Fruit fly (Drosophila melanogaster) whole organism, embryonic: Measurements from ENCODE around the gene grnd.

Experiments
- Ada2b ChIP-seq: fragments of 200-800 bp; sonication (Bioruptor generic); IDR thresholded peaks from 2 replicates; pipeline ENCODE4 v1.3.6; 2022; ENCODE audit warnings: missing biosample characterization, missing genetic modification characterization
- Adf1 ChIP-seq: fragments of 200-800 bp; sonication (Bioruptor generic); IDR thresholded peaks from 2 replicates; pipeline ENCODE4 v1.3.6; 2022; ENCODE audit warnings: missing biosample characterization, missing genetic modification characterization
- Atf3 ChIP-seq: fragments of 200-800 bp; sonication (Bioruptor generic); optimal IDR thresholded peaks from 3 replicates; lab custom pipeline; 2016; ENCODE audit warnings: missing biosample characterization, missing genetic modification characterization
- CG10431 ChIP-seq: fragments of 200-800 bp; sonication (Bioruptor generic); optimal IDR thresholded peaks from 3 replicates; lab custom pipeline; 2018; ENCODE audit warnings: missing biosample characterization, mild to moderate bottlenecking, missing genetic modification characterization
- CG10654 ChIP-seq: fragments of 200-800 bp; sonication (Bioruptor generic); optimal IDR thresholded peaks from 2 replicates; lab custom pipeline; 2016; ENCODE audit warnings: missing biosample characterization, missing genetic modification characterization
- CG11695 ChIP-seq: fragments of 200-800 bp; sonication (Bioruptor generic); IDR thresholded peaks from 3 replicates; pipeline ENCODE4 v1.3.6; 2022; ENCODE audit warnings: missing biosample characterization, missing genetic modification characterization
- CG13287 ChIP-seq: fragments of 200-800 bp; sonication (Bioruptor generic); IDR thresholded peaks from 2 replicates; pipeline ENCODE4 v1.3.6; 2022; ENCODE audit warnings: missing biosample characterization, missing genetic modification characterization; ENCODE audit not compliant: partially characterized antibody
- CG14710 ChIP-seq: fragments of 200-800 bp; sonication (Bioruptor generic); optimal IDR thresholded peaks from 3 replicates; lab custom pipeline; 2019; ENCODE audit warnings: missing biosample characterization, mild to moderate bottlenecking, missing genetic modification characterization, moderate library complexity
- CG1529 ChIP-seq: fragments of 200-800 bp; sonication (Bioruptor generic); optimal IDR thresholded peaks from 3 replicates; lab custom pipeline; 2018; ENCODE audit warnings: missing biosample characterization, missing genetic modification characterization
- CG17612 ChIP-seq: fragments of 200-800 bp; sonication (Bioruptor generic); IDR thresholded peaks from 2 replicates; pipeline ENCODE4 v1.3.6; 2022; ENCODE audit warnings: missing biosample characterization, missing genetic modification characterization
- CG2120 ChIP-seq: fragments of 200-800 bp; sonication (Bioruptor generic); optimal IDR thresholded peaks from 3 replicates; lab custom pipeline; 2016; ENCODE audit warnings: missing biosample characterization, missing genetic modification characterization
- CG3065 ChIP-seq: fragments of 200-800 bp; sonication (Bioruptor generic); optimal IDR thresholded peaks from 2 replicates; lab custom pipeline; 2016; ENCODE audit warnings: missing biosample characterization, missing genetic modification characterization
- CG33213 ChIP-seq: fragments of 200-800 bp; sonication (Bioruptor generic); optimal IDR thresholded peaks from 3 replicates; lab custom pipeline; 2016; ENCODE audit warnings: missing biosample characterization, missing genetic modification characterization
- CG3847 ChIP-seq: fragments of 200-800 bp; sonication (Bioruptor generic); IDR thresholded peaks from 2 replicates; pipeline ENCODE4 v1.3.6; 2022; ENCODE audit warnings: missing biosample characterization, missing genetic modification characterization
- CG6791 ChIP-seq: fragments of 200-800 bp; sonication (Bioruptor generic); IDR thresholded peaks from 3 replicates; pipeline ENCODE4 v1.3.6; 2022; ENCODE audit warnings: missing biosample characterization, missing genetic modification characterization; ENCODE audit not compliant: partially characterized antibody
- CG7357 ChIP-seq: fragments of 200-800 bp; sonication (Bioruptor generic); IDR thresholded peaks from 3 replicates; pipeline ENCODE4 v1.3.6; 2022; ENCODE audit warnings: missing biosample characterization, missing genetic modification characterization
- CG8765 ChIP-seq: fragments of 200-800 bp; sonication (Bioruptor generic); IDR thresholded peaks from 2 replicates; pipeline ENCODE4 v1.3.6; 2022; ENCODE audit warnings: missing biosample characterization, missing genetic modification characterization
- D19A ChIP-seq: fragments of 200-800 bp; optimal IDR thresholded peaks from 3 replicates; lab custom pipeline; 2019; ENCODE audit warnings: missing biosample characterization, mild to moderate bottlenecking, missing genetic modification characterization, moderate library complexity
- Dad ChIP-seq: fragments of 200-800 bp; sonication (Bioruptor generic); optimal IDR thresholded peaks from 3 replicates; lab custom pipeline; 2016; ENCODE audit warnings: missing biosample characterization, missing genetic modification characterization
- Fer3 ChIP-seq: fragments of 200-800 bp; sonication (Bioruptor generic); optimal IDR thresholded peaks from 2 replicates; lab custom pipeline; 2018; ENCODE audit warnings: missing biosample characterization, mild to moderate bottlenecking, missing genetic modification characterization, moderate library complexity
- HLHmδ ChIP-seq: fragments of 200-800 bp; sonication (Bioruptor generic); optimal IDR thresholded peaks from 2 replicates; lab custom pipeline; 2018; ENCODE audit warnings: missing biosample characterization, mild to moderate bottlenecking, missing genetic modification characterization, moderate library complexity
- Hmx ChIP-seq: fragments of 200-800 bp; sonication (Bioruptor generic); optimal IDR thresholded peaks from 2 replicates; lab custom pipeline; 2016; ENCODE audit warnings: missing biosample characterization, missing genetic modification characterization
- Lim3 ChIP-seq: fragments of 200-800 bp; sonication (Bioruptor generic); IDR thresholded peaks from 2 replicates; pipeline ENCODE4 v1.3.6; 2022; ENCODE audit warnings: missing biosample characterization, missing genetic modification characterization
- MTF-1 ChIP-seq: fragments of 200-800 bp; sonication (Bioruptor generic); optimal IDR thresholded peaks from 2 replicates; lab custom pipeline; 2018; ENCODE audit warnings: missing biosample characterization, mild to moderate bottlenecking, missing genetic modification characterization, borderline replicate concordance
- Myb ChIP-seq: fragments of 200-800 bp; sonication (Bioruptor generic); optimal IDR thresholded peaks from 2 replicates; lab custom pipeline; 2016; ENCODE audit warnings: missing biosample characterization, missing genetic modification characterization
- Rx ChIP-seq: fragments of 200-800 bp; sonication (Bioruptor generic); IDR thresholded peaks from 2 replicates; pipeline ENCODE4 v1.3.6; 2022; ENCODE audit warnings: missing biosample characterization, missing genetic modification characterization
- Sox102F ChIP-seq: fragments of 200-800 bp; sonication (Bioruptor generic); optimal IDR thresholded peaks from 2 replicates; lab custom pipeline; 2018; ENCODE audit warnings: missing biosample characterization, mild to moderate bottlenecking, missing genetic modification characterization, moderate library complexity
- Usf ChIP-seq: fragments of 200-800 bp; sonication (Bioruptor generic); optimal IDR thresholded peaks from 2 replicates; lab custom pipeline; 2017; ENCODE audit warnings: missing genotype, missing biosample characterization, missing genetic modification characterization
- Vsx1 ChIP-seq: fragments of 200-800 bp; sonication (Bioruptor generic); optimal IDR thresholded peaks from 2 replicates; lab custom pipeline; 2017; ENCODE audit warnings: missing biosample characterization, mild to moderate bottlenecking, missing genetic modification characterization, missing genetic modification reagents
- Xrp1 ChIP-seq: fragments of 200-800 bp; sonication (Bioruptor generic); IDR thresholded peaks from 2 replicates; pipeline ENCODE4 v1.3.6; 2022; ENCODE audit warnings: missing biosample characterization, missing genetic modification characterization
- YL-1 ChIP-seq: fragments of 200-800 bp; sonication (Bioruptor generic); optimal IDR thresholded peaks from 3 replicates; lab custom pipeline; 2017; ENCODE audit warnings: missing biosample characterization, mild to moderate bottlenecking, missing genetic modification characterization
- ac ChIP-seq: fragments of 200-800 bp; sonication (Bioruptor generic); optimal IDR thresholded peaks from 3 replicates; lab custom pipeline; 2017; ENCODE audit warnings: missing biosample characterization, mild to moderate bottlenecking, missing genetic modification characterization
- al ChIP-seq: fragments of 200-800 bp; sonication (Bioruptor generic); IDR thresholded peaks from 2 replicates; pipeline ENCODE4 v1.3.6; 2022; ENCODE audit warnings: missing biosample characterization, missing genetic modification characterization
- amos ChIP-seq: fragments of 200-800 bp; sonication (Bioruptor generic); IDR thresholded peaks from 2 replicates; pipeline ENCODE4 v1.3.6; 2022; ENCODE audit warnings: missing biosample characterization, missing genetic modification characterization; ENCODE audit not compliant: partially characterized antibody
- ap ChIP-seq: fragments of 200-800 bp; sonication (Bioruptor generic); IDR thresholded peaks from 2 replicates; pipeline ENCODE4 v1.3.6; 2022; ENCODE audit warnings: missing biosample characterization, missing genetic modification characterization
- ara ChIP-seq: fragments of 200-800 bp; sonication (Bioruptor generic); IDR thresholded peaks from 2 replicates; pipeline ENCODE4 v1.3.6; 2022; ENCODE audit warnings: missing biosample characterization, missing genetic modification characterization
- chm ChIP-seq: fragments of 200-800 bp; sonication (Bioruptor generic); IDR thresholded peaks from 2 replicates; pipeline ENCODE4 v1.3.6; 2022; ENCODE audit warnings: missing biosample characterization, missing genetic modification characterization
- croc ChIP-seq: fragments of 200-800 bp; sonication (Bioruptor generic); conservative IDR thresholded peaks from 3 replicates; pipeline ENCODE4 v1.3.6; 2022; ENCODE audit warnings: missing biosample characterization, missing genetic modification characterization
- cwo ChIP-seq: fragments of 200-800 bp; sonication (Bioruptor generic); optimal IDR thresholded peaks from 3 replicates; lab custom pipeline; 2017; ENCODE audit warnings: missing biosample characterization, missing genetic modification characterization, mild to moderate bottlenecking, moderate library complexity, missing genetic modification reagents
- dmrt11E ChIP-seq: fragments of 200-800 bp; sonication (Bioruptor generic); optimal IDR thresholded peaks from 3 replicates; lab custom pipeline; 2018; ENCODE audit warnings: missing biosample characterization, mild to moderate bottlenecking, missing genetic modification characterization, moderate library complexity
- esg ChIP-seq: fragments of 200-800 bp; sonication (Bioruptor generic); conservative IDR thresholded peaks from 2 replicates; pipeline ENCODE4 v1.3.6; 2022; ENCODE audit warnings: missing biosample characterization, missing genetic modification characterization
- gt ChIP-seq: fragments of 200-800 bp; sonication (Bioruptor generic); IDR thresholded peaks from 2 replicates; pipeline ENCODE4 v1.3.6; 2022; ENCODE audit warnings: missing biosample characterization, missing genetic modification characterization
- h ChIP-seq: fragments of >200 bp; optimal IDR thresholded peaks from 2 replicates; lab custom pipeline; 2017
- hth ChIP-seq: fragments of >200 bp; optimal IDR thresholded peaks from 2 replicates; lab custom pipeline; 2017; ENCODE audit warnings: inconsistent platforms
- kah ChIP-seq: fragments of 200-800 bp; sonication (Bioruptor generic); optimal IDR thresholded peaks from 2 replicates; lab custom pipeline; 2018; ENCODE audit warnings: missing biosample characterization, mild to moderate bottlenecking, missing genetic modification characterization
- phol ChIP-seq: fragments of 200-800 bp; sonication (Bioruptor generic); optimal IDR thresholded peaks from 3 replicates; lab custom pipeline; 2018; ENCODE audit warnings: missing biosample characterization, mild to moderate bottlenecking, missing genetic modification characterization, moderate library complexity
- ranshi ChIP-seq: fragments of 200-800 bp; sonication (Bioruptor generic); IDR thresholded peaks from 2 replicates; pipeline ENCODE4 v1.3.6; 2022; ENCODE audit warnings: missing biosample characterization, missing genetic modification characterization
- tgo ChIP-seq: fragments of 200-800 bp; sonication (Bioruptor generic); IDR thresholded peaks from 3 replicates; pipeline ENCODE4 v1.3.6; 2022; ENCODE audit warnings: missing biosample characterization, missing genetic modification characterization
- tna ChIP-seq: fragments of 200-800 bp; sonication (Bioruptor generic); IDR thresholded peaks from 2 replicates; pipeline ENCODE4 v1.3.6; 2022; ENCODE audit warnings: missing biosample characterization, missing genetic modification characterization; ENCODE audit not compliant: partially characterized antibody
- twi ChIP-seq: fragments of 200-800 bp; optimal IDR thresholded peaks from 2 replicates; lab custom pipeline; 2019; ENCODE audit warnings: missing biosample characterization, mild to moderate bottlenecking, missing genetic modification characterization, moderate library complexity
- unpg ChIP-seq: fragments of 200-800 bp; sonication (Bioruptor generic); optimal IDR thresholded peaks from 3 replicates; lab custom pipeline; 2018; ENCODE audit warnings: missing biosample characterization, mild to moderate bottlenecking, missing genetic modification characterization, moderate library complexity
- zfh1 ChIP-seq: fragments of 200-800 bp; sonication (Bioruptor generic); IDR thresholded peaks from 3 replicates; pipeline ENCODE4 v1.3.6; 2022; ENCODE audit warnings: missing biosample characterization, missing genetic modification characterization

grnd gene

DNA sequence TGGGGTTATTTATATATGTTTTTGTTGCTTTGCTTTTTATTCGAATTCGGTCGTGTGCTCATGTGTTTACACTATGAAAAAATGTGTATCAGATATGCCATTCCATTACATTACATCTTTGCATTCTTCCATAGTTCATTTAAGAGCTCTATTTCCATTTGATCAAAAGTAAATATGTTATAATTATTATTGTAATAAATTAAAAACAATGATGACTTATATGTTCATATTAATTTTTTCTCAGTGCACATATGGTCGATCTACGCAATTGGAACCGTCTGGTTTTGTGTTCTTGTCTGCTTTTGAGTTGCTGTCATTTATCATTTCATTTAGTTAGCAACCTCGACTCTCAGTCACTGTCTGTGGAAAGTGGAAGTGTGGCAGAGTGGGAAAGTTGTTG is 7.8 kb upstream of the grnd start (continued):
- TF ChIP-seq Dad (GFP tag; lab: Kevin White, UChicago) (no peak), twi (peak; percentile 94), CG2120 (GFP tag; lab: Kevin White, UChicago) (peak; percentile 15), D19A (tag; lab: Kevin White, UChicago) (peak; percentile 95), croc (GFP tag; lab: Robert Waterston, UW) (peak; percentile 90), YL-1 (GFP tag; lab: Kevin White, UChicago) (peak; percentile 56), Xrp1 (GFP tag; lab: Robert Waterston, UW) (peak; percentile 98), Hmx (GFP tag; lab: Kevin White, UChicago) (no peak), unpg (peak; percentile 95), Usf (GFP tag; lab: Kevin White, UChicago) (peak; percentile 64), phol (tag; lab: Kevin White, UChicago) (peak; percentile 92), CG7357 (GFP tag; lab: Robert Waterston, UW) (peak; percentile 82), CG33213 (GFP tag; lab: Kevin White, UChicago) (no peak), CG10431 (GFP tag; lab: Kevin White, UChicago) (peak; percentile 88), CG3065 (GFP tag; lab: Kevin White, UChicago) (peak; percentile 72), Fer3 (tag; lab: Kevin White, UChicago) (no peak), al (peak; percentile 84), tgo (peak; percentile 93), esg (GFP tag; lab: Robert Waterston, UW) (peak; percentile 88), gt (GFP tag; lab: Robert Waterston, UW) (peak; percentile 77), hth (lab: Kevin White, UChicago) (no peak), ap (GFP tag; lab: Robert Waterston, UW) (peak; percentile 79), CG10654 (peak; percentile 86), kah (GFP tag; lab: Kevin White, UChicago) (peak; percentile 74), Ada2b (peak; percentile 92), CG1529 (peak; percentile 83), ranshi (GFP tag; lab: Robert Waterston, UW) (peak; percentile 95), CG14710 (tag; lab: Kevin White, UChicago) (peak; percentile 95), MTF-1 (peak; percentile 71), Myb (GFP tag; lab: Kevin White, UChicago) (no peak), Adf1 (GFP tag; lab: Robert Waterston, UW) (0 out of 2 replicates have a peak, but pooled peaks have one; percentile 24), tna (GFP tag; lab: Robert Waterston, UW) (no peak), Sox102F (peak; percentile 92), Rx (GFP tag; lab: Robert Waterston, UW) (no peak; the same call in 1 of the 2 replicates), Lim3 (GFP tag; lab: Robert Waterston, UW) (no peak), Vsx1 (GFP tag; lab: Kevin White, UChicago) (peak; percentile 76), CG17612 (GFP tag; lab: Robert Waterston, UW) (peak; percentile 60; the same call in 1 of the 2 replicates), zfh1 (GFP tag; lab: Robert Waterston, UW) (peak; percentile 92), cwo (GFP tag; lab: Kevin White, UChicago) (peak; percentile 76), dmrt11E (tag; lab: Kevin White, UChicago) (peak; percentile 96), h (lab: Kevin White, UChicago) (no peak), CG8765 (GFP tag; lab: Robert Waterston, UW) (peak; percentile 80), CG3847 (peak; percentile 77), CG6791 (GFP tag; lab: Robert Waterston, UW) (no peak), HLHmδ (GFP tag; lab: Kevin White, UChicago) (no peak), CG11695 (GFP tag; lab: Robert Waterston, UW) (peak; percentile 94), chm (GFP tag; lab: Robert Waterston, UW) (no peak), ara (GFP tag; lab: Robert Waterston, UW) (peak; percentile 94), Atf3 (GFP tag; lab: Kevin White, UChicago) (peak; percentile 41), CG13287 (GFP tag; lab: Robert Waterston, UW) (no peak), ac (GFP tag; lab: Kevin White, UChicago) (peak; percentile 60), amos (GFP tag; lab: Robert Waterston, UW) (no peak)
